Fruit fly (Drosophila melanogaster): Measurements from ENCODE around the gene Gr66a.

Gr66a gene

dm6 chr3L:8340264-8341095 lies 33.7 kb upstream of the Gr66a start, which contains the start of the genes Prim1 and CG7083 (continued):
- TF ChIP-seq CG10267 (tag; optimal IDR thresholded peaks at IDR 0.05), result peak; percentile 94
- TF ChIP-seq CG16863 (GFP tag; optimal IDR thresholded peaks at IDR 0.05), result peak; percentile 46
- no peak for TF ChIP-seq Oaz (GFP tag; IDR thresholded peaks at IDR 0.05)
- TF ChIP-seq CG1529 (GFP tag; optimal IDR thresholded peaks at IDR 0.05), result peak; percentile 46
- peak; percentile 46 for TF ChIP-seq NC2β (GFP tag; optimal IDR thresholded peaks at IDR 0.05)
- TF ChIP-seq CG7271 (tag; optimal IDR thresholded peaks at IDR 0.05), result peak; percentile 31
- TF ChIP-seq CG11093 (GFP tag; IDR thresholded peaks at IDR 0.05), result no peak
- TF ChIP-seq fd96Cb (tag; optimal IDR thresholded peaks at IDR 0.05), result no peak
- peak; percentile 22; the same call in 1 of the 3 replicates for TF ChIP-seq Aef1 (GFP tag; IDR thresholded peaks at IDR 0.05)
- no peak for TF ChIP-seq Dip2 (GFP tag; IDR thresholded peaks at IDR 0.05)
- TF ChIP-seq CG18476 (GFP tag; optimal IDR thresholded peaks at IDR 0.05), result peak; percentile 27
- peak; percentile 67 for TF ChIP-seq MBD-R2 (GFP tag; IDR thresholded peaks at IDR 0.05)
- peak; percentile 55 for TF ChIP-seq caup (GFP tag; optimal IDR thresholded peaks at IDR 0.05; ENCODE audit: severe bottlenecking)
- TF ChIP-seq pros (GFP tag; optimal IDR thresholded peaks at IDR 0.05), result no peak
- TF ChIP-seq dmrt11E (tag; optimal IDR thresholded peaks at IDR 0.05), result peak; percentile 47
- TF ChIP-seq CG9797 (GFP tag; optimal IDR thresholded peaks at IDR 0.05), result peak; percentile 19
- peak; percentile 35 for TF ChIP-seq crc (GFP tag; optimal IDR thresholded peaks at IDR 0.05)
- TF ChIP-seq Vsx1 (GFP tag; optimal IDR thresholded peaks at IDR 0.05), result peak; percentile 30
- TF ChIP-seq emc (GFP tag; optimal IDR thresholded peaks at IDR 0.05), result peak; percentile 6
- TF ChIP-seq CG8290 (GFP tag; optimal IDR thresholded peaks at IDR 0.05), result peak; percentile 47
- TF ChIP-seq CG8290 (tag; optimal IDR thresholded peaks at IDR 0.05), result peak; percentile 36 to 72
- peak; percentile 16 for TF ChIP-seq repo (GFP tag; optimal IDR thresholded peaks at IDR 0.05)
- TF ChIP-seq lbe (GFP tag; optimal IDR thresholded peaks at IDR 0.05), result peak; percentile 46
- no peak for TF ChIP-seq org-1 (GFP tag; optimal IDR thresholded peaks at IDR 0.05)
- peak; percentile 63 for TF ChIP-seq az2 (GFP tag; optimal IDR thresholded peaks at IDR 0.05)
- TF ChIP-seq CG17385 (GFP tag; optimal IDR thresholded peaks at IDR 0.05), result peak; percentile 60
- peak; percentile 55 for TF ChIP-seq Chrac-16 (GFP tag; optimal IDR thresholded peaks at IDR 0.05)
- TF ChIP-seq CG17802 (tag; optimal IDR thresholded peaks at IDR 0.05), result no peak
- TF ChIP-seq CG12236 (GFP tag; optimal IDR thresholded peaks at IDR 0.05), result peak; percentile 33
- peak; percentile 51 for TF ChIP-seq Bteb2 (GFP tag; optimal IDR thresholded peaks at IDR 0.05)
- TF ChIP-seq CG1647 (GFP tag; optimal IDR thresholded peaks at IDR 0.05), result peak; percentile 25
- peak; percentile 72 for TF ChIP-seq Max (GFP tag; optimal IDR thresholded peaks at IDR 0.05)
- peak; percentile 42; the same call in 1 of the 3 replicates for TF ChIP-seq CG14050 (GFP tag; IDR thresholded peaks at IDR 0.05)
- peak; percentile 47 for TF ChIP-seq CG18262 (tag; optimal IDR thresholded peaks at IDR 0.05)
- TF ChIP-seq wdn (GFP tag; IDR thresholded peaks at IDR 0.05), result peak; percentile 37; the same call in 1 of the 2 replicates
- TF ChIP-seq CG10274 (GFP tag; optimal IDR thresholded peaks at IDR 0.05), result no peak
- TF ChIP-seq Nf-YC (tag; optimal IDR thresholded peaks at IDR 0.05), result peak; percentile 47
- TF ChIP-seq Dll (GFP tag; IDR thresholded peaks at IDR 0.05; ENCODE audit: partially characterized antibody), result 0 out of 4 replicates have a peak, but pooled peaks have one; percentile 49
- no peak for TF ChIP-seq odd (GFP tag; optimal IDR thresholded peaks at IDR 0.05)
- TF ChIP-seq al (GFP tag; IDR thresholded peaks at IDR 0.05), result 0 out of 2 replicates have a peak, but pooled peaks have one; percentile 35
- no peak for TF ChIP-seq CG14860 (GFP tag; IDR thresholded peaks at IDR 0.05; ENCODE audit: partially characterized antibody)
- peak; percentile 74 for TF ChIP-seq CG12391 (tag; optimal IDR thresholded peaks at IDR 0.05)
- peak; percentile 40 for TF ChIP-seq CTCF (GFP tag; optimal IDR thresholded peaks at IDR 0.05)
- TF ChIP-seq Xbp1 (GFP tag; optimal IDR thresholded peaks at IDR 0.05), result peak; percentile 75
- TF ChIP-seq CG1792 (GFP tag; optimal IDR thresholded peaks at IDR 0.05), result peak; percentile 1
- TF ChIP-seq p53 (GFP tag; optimal IDR thresholded peaks at IDR 0.05), result no peak
- TF ChIP-seq CG15269 (tag; optimal IDR thresholded peaks at IDR 0.05), result peak; percentile 52
- TF ChIP-seq Antp (GFP tag; optimal IDR thresholded peaks at IDR 0.05), result peak; percentile 60
- peak; percentile 22 for TF ChIP-seq Dip3 (GFP tag; optimal IDR thresholded peaks at IDR 0.05)
- no peak for TF ChIP-seq CG2875 (GFP tag; optimal IDR thresholded peaks at IDR 0.05)
